Worm (Caenorhabditis elegans): ENCODE measurements around the gene nhr-195.

Gene nhr-195

ce11 chrV:8936184-8936589 is 36.0 kb downstream of the nhr-195 start, which contains the start of gene unc-23 (continued):
- TF ChIP-seq nhr-67 (tag; optimal IDR thresholded peaks at IDR 0.05) (no peak), hmg-11 (tag; optimal IDR thresholded peaks at IDR 0.05) (no peak), elt-2 (tag; optimal IDR thresholded peaks at IDR 0.05) (peak; percentile 84), aly-2 (tag; optimal IDR thresholded peaks at IDR 0.05) (no peak), unc-62 (GFP tag; optimal IDR thresholded peaks at IDR 0.05) (peak; percentile 70), ceh-9 (tag; optimal IDR thresholded peaks at IDR 0.05) (no peak), ceh-82 (tag; optimal IDR thresholded peaks at IDR 0.05) (no peak), nhr-28 (tag; optimal IDR thresholded peaks at IDR 0.05) (no peak), ama-1 (optimal IDR thresholded peaks at IDR 0.05) (peak; percentile 56)

DNA sequence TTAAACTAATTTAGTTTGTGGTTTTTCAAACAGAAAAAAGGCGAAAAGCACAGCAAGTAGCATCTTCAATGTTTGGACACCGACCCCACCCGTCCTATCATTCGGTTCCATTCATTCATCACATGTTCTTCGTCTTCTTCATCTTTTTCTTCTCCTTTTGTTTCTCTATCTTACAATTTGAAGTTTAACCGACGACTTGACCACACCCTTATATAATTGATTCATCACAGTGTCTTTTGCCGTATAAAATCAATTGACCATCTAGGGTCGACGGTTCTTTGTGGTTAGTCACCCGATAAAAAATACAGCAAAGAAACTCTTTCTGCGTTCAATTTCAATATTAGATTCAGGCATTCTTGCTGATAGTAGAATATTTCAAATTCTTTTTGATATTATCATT is 37.1 kb downstream of the nhr-195 start:
- peak; percentile 37 for TF ChIP-seq nhr-23 (tag; optimal IDR thresholded peaks at IDR 0.05)
- TF ChIP-seq egl-27 (tag; optimal IDR thresholded peaks at IDR 0.05): no peak
- peak; percentile 42 for TF ChIP-seq elt-2 (tag; optimal IDR thresholded peaks at IDR 0.05)
- no peak for TF ChIP-seq pha-4 (tag; optimal IDR thresholded peaks at IDR 0.05)
- peak; percentile 42 for TF ChIP-seq nhr-25 (tag; optimal IDR thresholded peaks at IDR 0.05)
- TF ChIP-seq nhr-11 (tag; optimal IDR thresholded peaks at IDR 0.05): no peak
- TF ChIP-seq pqm-1 (tag; optimal IDR thresholded peaks at IDR 0.05): no peak
- TF ChIP-seq fos-1 (tag; optimal IDR thresholded peaks at IDR 0.05): no peak
- TF ChIP-seq nfya-1 (tag; optimal IDR thresholded peaks at IDR 0.05; ENCODE audit: insufficient read depth): peak; percentile 18
- no peak for TF ChIP-seq ceh-82 (tag; optimal IDR thresholded peaks at IDR 0.05)
- TF ChIP-seq lsy-12 (tag; optimal IDR thresholded peaks at IDR 0.05): no peak
- peak in 1 of 3 experiments; percentile 17 for TF ChIP-seq elt-3 (tag; optimal IDR thresholded peaks at IDR 0.05)

DNA sequence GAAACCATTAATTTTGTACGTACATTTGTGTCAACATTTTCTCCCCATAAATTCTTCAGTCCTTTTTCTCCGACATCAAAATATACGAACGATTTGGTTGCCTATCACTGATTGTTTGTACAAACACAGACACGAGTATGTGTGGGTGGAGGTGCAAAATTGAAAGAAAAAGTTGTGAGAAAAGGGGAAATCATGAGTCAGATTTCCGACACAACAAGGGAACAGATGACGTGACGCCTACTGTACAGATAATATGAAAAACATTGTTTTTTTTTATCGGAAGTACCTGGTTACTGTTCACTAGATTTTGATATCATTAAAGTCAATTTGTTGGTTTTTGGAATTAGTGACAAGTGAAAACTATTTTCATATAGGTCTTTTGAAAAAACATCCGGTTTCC is 37.9 kb downstream of the nhr-195 start:
- TF ChIP-seq ama-1 (optimal IDR thresholded peaks at IDR 0.05) (peak; percentile 63), R02D3.7 (tag; optimal IDR thresholded peaks at IDR 0.05) (no peak), snpc-4 (tag; optimal IDR thresholded peaks at IDR 0.05) (no peak), elt-2 (tag; optimal IDR thresholded peaks at IDR 0.05) (peak; percentile 6), nhr-67 (tag; optimal IDR thresholded peaks at IDR 0.05) (no peak), eor-1 (tag; optimal IDR thresholded peaks at IDR 0.05) (no peak), lin-15B (tag; optimal IDR thresholded peaks at IDR 0.05) (no peak)

ce11 chrV:8932318-8932717 is 39.9 kb downstream of the nhr-195 start, which contains the start of gene H14N18.2:
H14N18.2 (plus strand) TSS chrV:8932618.
- TF ChIP-seq fkh-10 (GFP tag; optimal IDR thresholded peaks at IDR 0.05) (no peak), nhr-23 (tag; optimal IDR thresholded peaks at IDR 0.05) (no peak), skn-1 (tag; optimal IDR thresholded peaks at IDR 0.05) (no peak), lsy-12 (tag; optimal IDR thresholded peaks at IDR 0.05) (no peak), pha-4 (tag; optimal IDR thresholded peaks at IDR 0.05) (no peak), nhr-11 (tag; optimal IDR thresholded peaks at IDR 0.05) (no peak), elt-3 (tag; optimal IDR thresholded peaks at IDR 0.05) (no peak), ZK546.5 (tag; optimal IDR thresholded peaks at IDR 0.05) (no peak), fkh-2 (tag; optimal IDR thresholded peaks at IDR 0.05) (no peak), ztf-4 (tag; optimal IDR thresholded peaks at IDR 0.05) (no peak), sea-2 (GFP tag; optimal IDR thresholded peaks at IDR 0.05) (no peak), lin-15B (tag; optimal IDR thresholded peaks at IDR 0.05) (no peak), aly-2 (tag; optimal IDR thresholded peaks at IDR 0.05) (no peak), unc-62 (GFP tag; optimal IDR thresholded peaks at IDR 0.05) (no peak), nhr-76 (tag; optimal IDR thresholded peaks at IDR 0.05) (no peak), tbx-2 (tag; optimal IDR thresholded peaks at IDR 0.05) (no peak), ceh-28 (tag; optimal IDR thresholded peaks at IDR 0.05) (no peak), nhr-43 (tag; optimal IDR thresholded peaks at IDR 0.05; ENCODE audit: poor library complexity, severe bottlenecking) (no peak), nfya-1 (tag; optimal IDR thresholded peaks at IDR 0.05; ENCODE audit: insufficient read depth) (no peak)

DNA sequence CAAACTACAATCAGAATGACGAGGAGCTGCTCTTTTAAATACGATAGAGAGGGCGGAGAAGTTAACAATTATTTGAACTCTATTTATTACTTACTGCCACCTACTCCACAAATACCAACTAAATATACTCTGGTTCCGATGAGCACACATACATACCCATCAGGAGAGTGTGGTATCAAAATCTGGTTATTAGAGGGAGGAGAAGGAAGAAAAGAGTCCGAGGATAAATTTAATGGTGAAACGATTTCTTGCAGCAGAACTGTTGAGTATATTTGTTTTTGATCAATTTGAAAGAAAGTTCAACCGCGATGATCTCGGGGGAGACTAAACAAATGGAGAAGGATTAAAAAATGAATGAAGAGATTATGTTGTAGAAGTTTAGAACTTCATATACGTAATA is 43.2 kb downstream of the nhr-195 start, which contains the start of gene H14N18.4:
Gene H14N18.4 (minus strand): TSS at position 12 of the 400 bp plus-strand sequence.
- TF ChIP-seq R02D3.7 (tag; optimal IDR thresholded peaks at IDR 0.05) (no peak), nhr-23 (tag; optimal IDR thresholded peaks at IDR 0.05) (no peak), egl-5 (tag; optimal IDR thresholded peaks at IDR 0.05) (no peak), sea-2 (GFP tag; optimal IDR thresholded peaks at IDR 0.05) (no peak), ceh-16 (tag; optimal IDR thresholded peaks at IDR 0.05) (no peak)

Data from whole organism, L3 larva.